Worm (Caenorhabditis elegans): ENCODE results near the gene rfs-1.

DNA sequence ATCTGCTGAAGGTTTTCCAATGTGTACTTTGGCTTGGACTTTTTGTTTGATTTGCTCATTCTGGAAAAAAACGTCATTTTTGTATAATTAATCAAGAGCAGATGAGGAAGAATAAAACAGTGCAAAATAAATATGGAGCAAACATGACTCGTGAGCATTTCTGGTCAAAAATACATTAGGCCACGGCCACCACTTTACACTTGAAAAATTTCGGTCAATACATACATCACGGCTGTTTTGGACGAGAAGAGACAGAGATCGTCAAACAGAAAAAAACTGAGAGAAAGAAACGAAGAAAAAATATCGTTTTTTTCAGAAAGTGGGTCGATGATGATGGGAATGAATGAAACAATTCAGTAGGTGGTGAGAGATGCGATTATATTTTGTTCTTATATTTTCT lies 42.0 kb downstream of the rfs-1 start, which contains the start of the genes F09G8.7 and crn-7:
- TF ChIP-seq nhr-11 (tag; optimal IDR thresholded peaks at IDR 0.05): no peak
- TF ChIP-seq ztf-4 (tag; optimal IDR thresholded peaks at IDR 0.05): no peak
- TF ChIP-seq fos-1 (tag; optimal IDR thresholded peaks at IDR 0.05): peak; percentile 20
- TF ChIP-seq zag-1 (tag; optimal IDR thresholded peaks at IDR 0.05): no peak
- no peak for TF ChIP-seq dmd-4 (tag; optimal IDR thresholded peaks at IDR 0.05)
- no peak for TF ChIP-seq lin-39 (tag; optimal IDR thresholded peaks at IDR 0.05)
- TF ChIP-seq ztf-11 (tag; optimal IDR thresholded peaks at IDR 0.05): no peak
- TF ChIP-seq elt-1 (tag; optimal IDR thresholded peaks at IDR 0.05): no peak
- TF ChIP-seq ZK546.5 (tag; optimal IDR thresholded peaks at IDR 0.05): no peak
- TF ChIP-seq ceh-16 (tag; optimal IDR thresholded peaks at IDR 0.05): no peak
- no peak for TF ChIP-seq ama-1 (optimal IDR thresholded peaks at IDR 0.05)
